Worm (Caenorhabditis elegans) whole organism, late embryonic: ENCODE data around the gene F30H5.3.

Experiments used
- nhr-11 ChIP-seq: fragments of 150-350 bp; optimal IDR thresholded peaks from 2 replicates; lab custom pipeline; 2014; ENCODE audit warnings: missing biosample characterization, missing genetic modification characterization
- ref-2 ChIP-seq: sonication (generic microtip); optimal IDR thresholded peaks from 2 replicates; lab custom pipeline; 2016; ENCODE audit warnings: missing genetic modification characterization, missing compliant biosample characterization

DNA sequence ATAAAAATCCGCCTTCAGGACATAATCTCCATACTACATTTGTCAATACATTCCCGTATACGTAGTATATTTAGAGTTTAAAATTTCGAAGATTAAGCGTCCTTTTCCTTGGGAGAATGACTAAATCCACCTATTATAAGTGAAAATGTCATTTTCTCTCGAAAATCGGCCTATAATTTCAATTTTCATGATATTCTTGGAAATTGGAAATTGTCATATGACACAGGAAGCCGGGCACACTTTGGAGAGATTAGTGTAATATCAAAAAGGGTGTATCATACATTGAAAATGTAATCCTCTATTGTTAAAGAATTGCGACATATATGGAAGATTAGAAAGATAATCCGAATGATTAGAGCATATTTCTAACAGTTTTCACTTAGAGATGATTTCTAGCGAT is 29.3 kb downstream of the F30H5.3 start:
- TF ChIP-seq ref-2 (tag; lab: Kevin White, UChicago) = no peak
- TF ChIP-seq nhr-11 (tag; lab: Kevin White, UChicago) = no peak
